Worm (Caenorhabditis elegans) whole organism, mixed stage, embryonic: Measurements from ENCODE around the gene K05F1.1.

Source experiments
- blmp-1 ChIP-seq: fragments of 150-350 bp; optimal IDR thresholded peaks from 2 replicates; lab custom pipeline; 2014; ENCODE audit warnings: missing biosample characterization, missing genetic modification characterization
- cnd-1 ChIP-seq: fragments of 200-800 bp; sonication (Bioruptor generic); optimal IDR thresholded peaks from 2 replicates; lab custom pipeline; 2018; ENCODE audit warnings: mild to moderate bottlenecking, missing genetic modification characterization, missing compliant biosample characterization
- drap-1 ChIP-seq: fragments of 200-800 bp; sonication (Bioruptor generic); optimal IDR thresholded peaks from 3 replicates; lab custom pipeline; 2018; ENCODE audit warnings: mild to moderate bottlenecking, missing genetic modification characterization, missing compliant biosample characterization
- elt-1 ChIP-seq: sonication (generic microtip); optimal IDR thresholded peaks from 2 replicates; lab custom pipeline; 2017; ENCODE audit warnings: missing genetic modification characterization, mild to moderate bottlenecking, missing compliant biosample characterization, antibody characterized with exemption, moderate library complexity, borderline replicate concordance; ENCODE audit not compliant: insufficient read depth
- lsy-2 ChIP-seq: fragments of 150-350 bp; optimal IDR thresholded peaks from 2 replicates; lab custom pipeline; 2014; ENCODE audit warnings: missing biosample characterization, missing genetic modification characterization
- mep-1 ChIP-seq: fragments of 150-350 bp; optimal IDR thresholded peaks from 2 replicates; lab custom pipeline; 2017; ENCODE audit warnings: missing biosample characterization, missing genetic modification reagents, missing genetic modification characterization, inconsistent platforms
- nhr-12 ChIP-seq: fragments of 150-350 bp; optimal IDR thresholded peaks from 2 replicates; lab custom pipeline; 2014; ENCODE audit warnings: missing biosample characterization, missing genetic modification characterization
- nhr-76 ChIP-seq: sonication (generic microtip); optimal IDR thresholded peaks from 2 replicates; lab custom pipeline; 2017; ENCODE audit warnings: missing biosample characterization, missing genetic modification characterization
- pha-4 ChIP-seq: fragments of 150-350 bp; optimal IDR thresholded peaks from 2 replicates; lab custom pipeline; 2018; ENCODE audit warnings: missing biosample characterization, missing genetic modification reagents, missing genetic modification characterization
- snpc-4 ChIP-seq: fragments of 150-350 bp; optimal IDR thresholded peaks from 2 replicates; lab custom pipeline; 2014; ENCODE audit warnings: missing biosample characterization, missing genetic modification characterization
- unc-62 ChIP-seq: fragments of 150-350 bp; optimal IDR thresholded peaks from 2 replicates; lab custom pipeline; 2014; ENCODE audit warnings: missing biosample characterization, missing genetic modification reagents, missing genetic modification characterization
- ztf-11 ChIP-seq: fragments of 150-350 bp; optimal IDR thresholded peaks from 2 replicates; lab custom pipeline; 2014; ENCODE audit warnings: missing biosample characterization, missing genetic modification characterization

ce11 chrII:5816346-5816745, 15.2 kb downstream of the K05F1.1 start, which contains the start of gene ZK1248.20:
- TF ChIP-seq blmp-1 (tag; lab: Kevin White, UChicago) (no peak), nhr-76 (tag; lab: Kevin White, UChicago) (no peak), pha-4 (no peak), snpc-4 (tag; lab: Kevin White, UChicago) (no peak), ztf-11 (no peak), unc-62 (GFP tag; lab: Kevin White, UChicago) (no peak), cnd-1 (tag; lab: Kevin White, UChicago) (no peak), lsy-2 (tag; lab: Kevin White, UChicago) (no peak), mep-1 (no peak), elt-1 (tag; lab: Kevin White, UChicago) (no peak), drap-1 (GFP tag; lab: Kevin White, UChicago) (no peak), nhr-12 (tag; lab: Kevin White, UChicago) (no peak)
